Worm (Caenorhabditis elegans): ENCODE results near the gene F32D8.2.
A peak's percentile ranks its signal among the peaks of the same experiment; 100 is the strongest.

DNA sequence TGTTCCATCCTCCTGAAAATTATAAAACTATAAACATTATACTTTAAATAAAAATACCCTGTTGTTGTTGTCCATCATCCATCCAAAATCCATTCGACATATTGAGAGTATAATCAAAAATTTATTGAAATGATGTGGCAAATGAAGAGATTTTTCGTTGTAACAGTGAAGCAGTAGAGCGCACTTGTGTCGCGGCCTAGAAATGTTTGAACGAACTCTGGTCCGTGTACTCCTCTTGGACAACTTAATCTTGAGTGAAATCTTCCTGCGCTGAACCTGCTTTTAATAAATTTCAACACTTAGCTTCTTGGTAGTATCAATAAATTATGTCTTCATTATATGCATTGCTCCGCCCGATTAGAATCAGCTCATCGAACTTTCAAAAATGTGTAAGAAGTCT, 11.0 kb downstream of the F32D8.2 start, which contains the start of the genes F32D8.14 and F32D8.5:
- TF ChIP-seq tbx-2 (tag; optimal IDR thresholded peaks at IDR 0.05) (peak; percentile 90), nhr-11 (tag; optimal IDR thresholded peaks at IDR 0.05) (no peak), zip-4 (GFP tag; optimal IDR thresholded peaks at IDR 0.05) (peak; percentile 9), nhr-90 (tag; optimal IDR thresholded peaks at IDR 0.05; ENCODE audit: poor library complexity) (peak; percentile 88), unc-62 (GFP tag; optimal IDR thresholded peaks at IDR 0.05) (no peak), unc-86 (tag; optimal IDR thresholded peaks at IDR 0.05) (peak; percentile 84), lin-13 (GFP tag; optimal IDR thresholded peaks at IDR 0.05) (peak; percentile 75), F16B12.6 (tag; optimal IDR thresholded peaks at IDR 0.05) (no peak), mab-9 (GFP tag; IDR thresholded peaks at IDR 0.05) (peak; percentile 46; the same call in 1 of the 2 replicates), lsy-2 (tag; optimal IDR thresholded peaks at IDR 0.05) (peak; percentile 87 to 89), mep-1 (tag; optimal IDR thresholded peaks at IDR 0.05) (peak; percentile 89)
